Worm (Caenorhabditis elegans) whole organism, L2 larva: ENCODE measurements around the gene npr-27.

ENCODE experiments used
- C34F6.9 ChIP-seq: fragments of 150-350 bp; optimal IDR thresholded peaks from 2 replicates; lab custom pipeline; 2014; ENCODE audit warnings: missing biosample characterization, missing genetic modification characterization
- F13H6.1 ChIP-seq: sonication (generic microtip); optimal IDR thresholded peaks from 2 replicates; lab custom pipeline; 2016; ENCODE audit warnings: missing genetic modification characterization, missing compliant biosample characterization
- R02D3.7 ChIP-seq: fragments of 150-350 bp; optimal IDR thresholded peaks from 2 replicates; lab custom pipeline; 2014; ENCODE audit warnings: missing biosample characterization, missing genetic modification characterization
- Y55F3AM.14 ChIP-seq: fragments of 200-800 bp; sonication (Bioruptor generic); optimal IDR thresholded peaks from 2 replicates; lab custom pipeline; 2018; ENCODE audit warnings: mild to moderate bottlenecking, missing genetic modification characterization, missing compliant biosample characterization
- ZK546.5 ChIP-seq: sonication (generic microtip); optimal IDR thresholded peaks from 2 replicates; lab custom pipeline; 2017; ENCODE audit warnings: missing biosample characterization, missing genetic modification characterization
- alr-1 ChIP-seq: fragments of 150-350 bp; optimal IDR thresholded peaks from 2 replicates; lab custom pipeline; 2014; ENCODE audit warnings: missing biosample characterization, missing genetic modification characterization
- aly-2 ChIP-seq: fragments of 150-350 bp; optimal IDR thresholded peaks from 2 replicates; lab custom pipeline; 2014; ENCODE audit warnings: missing biosample characterization, missing genetic modification characterization
- ama-1 ChIP-seq: fragments of 150-350 bp; optimal IDR thresholded peaks from 2 replicates; lab custom pipeline; 2018; ENCODE audit warnings: inconsistent platforms
- blmp-1 ChIP-seq: sonication (generic microtip); optimal IDR thresholded peaks from 2 replicates; lab custom pipeline; 2017; ENCODE audit warnings: missing genetic modification characterization, mild to moderate bottlenecking, missing compliant biosample characterization, antibody characterized with exemption, moderate library complexity; ENCODE audit not compliant: insufficient read depth
- ceh-16 ChIP-seq: fragments of 150-350 bp; optimal IDR thresholded peaks from 2 replicates; lab custom pipeline; 2014; ENCODE audit warnings: missing biosample characterization, missing genetic modification characterization
- ceh-82 ChIP-seq: fragments of 150-350 bp; optimal IDR thresholded peaks from 2 replicates; lab custom pipeline; 2014; ENCODE audit warnings: missing biosample characterization, missing genetic modification characterization
- crh-2 ChIP-seq: sonication (generic microtip); optimal IDR thresholded peaks from 2 replicates; lab custom pipeline; 2017; ENCODE audit warnings: missing biosample characterization, missing genetic modification characterization
- dmd-4 ChIP-seq: sonication (generic microtip); optimal IDR thresholded peaks from 2 replicates; lab custom pipeline; 2017; ENCODE audit warnings: missing biosample characterization, missing genetic modification characterization
- egl-27 ChIP-seq: sonication (generic microtip); optimal IDR thresholded peaks from 3 replicates; lab custom pipeline; 2017; ENCODE audit warnings: missing biosample characterization, missing genetic modification reagents, missing genetic modification characterization
- elt-1 ChIP-seq: fragments of 150-350 bp; optimal IDR thresholded peaks from 2 replicates; lab custom pipeline; 2014; ENCODE audit warnings: missing biosample characterization, missing genetic modification characterization
- elt-3 ChIP-seq: sonication (generic microtip); optimal IDR thresholded peaks from 2 replicates; lab custom pipeline; 2017; ENCODE audit warnings: missing biosample characterization, missing genetic modification characterization
- fos-1 ChIP-seq: fragments of 150-350 bp; optimal IDR thresholded peaks from 2 replicates; lab custom pipeline; 2014; ENCODE audit warnings: missing biosample characterization, missing genetic modification characterization
- gmeb-1 ChIP-seq: fragments of 150-350 bp; optimal IDR thresholded peaks from 2 replicates; lab custom pipeline; 2014; ENCODE audit warnings: missing biosample characterization, missing genetic modification characterization
- lin-11 ChIP-seq: fragments of 150-350 bp; sonication (generic microtip); optimal IDR thresholded peaks from 2 replicates; lab custom pipeline; 2014; ENCODE audit warnings: missing biosample characterization, missing genetic modification characterization, inconsistent platforms, mixed read lengths
- lin-13 ChIP-seq: fragments of 150-350 bp; optimal IDR thresholded peaks from 2 replicates; lab custom pipeline; 2014; ENCODE audit warnings: missing biosample characterization, missing genetic modification reagents, missing genetic modification characterization
- lin-39 ChIP-seq: fragments of 150-350 bp; optimal IDR thresholded peaks from 2 replicates; lab custom pipeline; 2014; ENCODE audit warnings: missing biosample characterization, missing genetic modification reagents, missing genetic modification characterization
- lsy-2 ChIP-seq, 2 experiments: fragments of 150-350 bp in 1 of 2; sonication (generic microtip) in 1 of 2; optimal IDR thresholded peaks; 2 replicates each; lab custom pipeline; 2014 to 2017; ENCODE audit warnings: missing biosample characterization in 2 of 2, missing genetic modification characterization in 2 of 2
- mab-5 ChIP-seq: fragments of 150-350 bp; optimal IDR thresholded peaks from 2 replicates; lab custom pipeline; 2014; ENCODE audit warnings: missing biosample characterization, missing genetic modification characterization
- mbf-1 ChIP-seq: sonication (generic microtip); optimal IDR thresholded peaks from 2 replicates; lab custom pipeline; 2017; ENCODE audit warnings: missing biosample characterization, missing genetic modification characterization
- mdl-1 ChIP-seq, 2 experiments: fragments of 150-350 bp in 1 of 2; sonication (generic microtip) in 1 of 2; optimal IDR thresholded peaks; 2 replicates each; lab custom pipeline; 2017; ENCODE audit warnings: missing biosample characterization in 2 of 2, missing genetic modification characterization in 2 of 2
- nhr-10 ChIP-seq: sonication (generic microtip); optimal IDR thresholded peaks from 2 replicates; lab custom pipeline; 2017; ENCODE audit warnings: missing biosample characterization, missing genetic modification characterization
- nhr-11 ChIP-seq: fragments of 150-350 bp; optimal IDR thresholded peaks from 2 replicates; lab custom pipeline; 2014; ENCODE audit warnings: missing biosample characterization, missing genetic modification characterization
- nhr-12 ChIP-seq: fragments of 150-350 bp; optimal IDR thresholded peaks from 2 replicates; lab custom pipeline; 2014; ENCODE audit warnings: missing biosample characterization, missing genetic modification characterization
- nhr-129 ChIP-seq: fragments of 150-350 bp; optimal IDR thresholded peaks from 2 replicates; lab custom pipeline; 2014; ENCODE audit warnings: missing biosample characterization, missing genetic modification characterization
- nhr-21 ChIP-seq: fragments of 150-350 bp; optimal IDR thresholded peaks from 2 replicates; lab custom pipeline; 2014; ENCODE audit warnings: missing biosample characterization, missing genetic modification characterization
- nhr-23 ChIP-seq: fragments of 150-350 bp; optimal IDR thresholded peaks from 2 replicates; lab custom pipeline; 2014; ENCODE audit warnings: missing biosample characterization, missing genetic modification reagents, missing genetic modification characterization
- nhr-237 ChIP-seq: fragments of 150-350 bp; optimal IDR thresholded peaks from 2 replicates; lab custom pipeline; 2014; ENCODE audit warnings: missing biosample characterization, missing genetic modification characterization
- nhr-25 ChIP-seq: fragments of 150-350 bp; sonication (generic microtip); optimal IDR thresholded peaks from 3 replicates; lab custom pipeline; 2014; ENCODE audit warnings: missing biosample characterization, missing genetic modification characterization
- nhr-6 ChIP-seq: fragments of 150-350 bp; optimal IDR thresholded peaks from 2 replicates; lab custom pipeline; 2014; ENCODE audit warnings: missing biosample characterization, missing genetic modification characterization
- nhr-77 ChIP-seq: fragments of 150-350 bp; optimal IDR thresholded peaks from 2 replicates; lab custom pipeline; 2014; ENCODE audit warnings: missing biosample characterization, missing genetic modification characterization
- peb-1 ChIP-seq: fragments of 150-350 bp; optimal IDR thresholded peaks from 2 replicates; lab custom pipeline; 2014; ENCODE audit warnings: missing biosample characterization, missing genetic modification characterization
- sem-4 ChIP-seq: fragments of 150-350 bp; optimal IDR thresholded peaks from 2 replicates; lab custom pipeline; 2014; ENCODE audit warnings: missing biosample characterization, missing genetic modification reagents, missing genetic modification characterization
- skn-1 ChIP-seq: sonication (generic microtip); optimal IDR thresholded peaks from 2 replicates; lab custom pipeline; 2017; ENCODE audit warnings: missing biosample characterization, missing genetic modification characterization
- sma-3 ChIP-seq: sonication (generic microtip); optimal IDR thresholded peaks from 2 replicates; lab custom pipeline; 2016; ENCODE audit warnings: missing genetic modification reagents, missing genetic modification characterization, missing compliant biosample characterization
- sma-9 ChIP-seq, 2 experiments: fragments of 150-350 bp in 1 of 2; sonication (generic microtip) in 1 of 2; optimal IDR thresholded peaks; 2 replicates each; lab custom pipeline; 2014 to 2016; ENCODE audit warnings: missing genetic modification characterization in 2 of 2, mild to moderate bottlenecking in 1 of 2, missing biosample characterization in 1 of 2, missing compliant biosample characterization in 1 of 2, missing genetic modification reagents in 1 of 2, moderate library complexity in 1 of 2
- snpc-4 ChIP-seq: fragments of 150-350 bp; optimal IDR thresholded peaks from 2 replicates; lab custom pipeline; 2014; ENCODE audit warnings: missing biosample characterization, missing genetic modification characterization
- unc-39 ChIP-seq: fragments of 150-350 bp; optimal IDR thresholded peaks from 2 replicates; lab custom pipeline; 2014; ENCODE audit warnings: missing biosample characterization, missing genetic modification characterization
- unc-55 ChIP-seq: fragments of 150-350 bp; sonication (generic microtip); optimal IDR thresholded peaks from 3 replicates; lab custom pipeline; 2014; ENCODE audit warnings: missing biosample characterization, missing genetic modification reagents, missing genetic modification characterization
- unc-62 ChIP-seq: fragments of 150-350 bp; optimal IDR thresholded peaks from 2 replicates; lab custom pipeline; 2014; ENCODE audit warnings: missing biosample characterization, missing genetic modification reagents, missing genetic modification characterization
- zag-1 ChIP-seq: fragments of 150-350 bp; optimal IDR thresholded peaks from 2 replicates; lab custom pipeline; 2014; ENCODE audit warnings: missing biosample characterization, missing genetic modification characterization
- ztf-1 ChIP-seq: fragments of 200-800 bp; sonication (Bioruptor generic); conservative IDR thresholded peaks from 2 replicates; pipeline ENCODE4 v1.3.6; 2022; ENCODE audit warnings: missing genetic modification characterization, missing compliant biosample characterization
- ztf-11 ChIP-seq: sonication (generic microtip); optimal IDR thresholded peaks from 2 replicates; lab custom pipeline; 2017; ENCODE audit warnings: missing biosample characterization, missing genetic modification characterization
- ztf-4 ChIP-seq: fragments of 150-350 bp; optimal IDR thresholded peaks from 2 replicates; lab custom pipeline; 2014; ENCODE audit warnings: missing biosample characterization, missing genetic modification characterization

The npr-27 gene

DNA sequence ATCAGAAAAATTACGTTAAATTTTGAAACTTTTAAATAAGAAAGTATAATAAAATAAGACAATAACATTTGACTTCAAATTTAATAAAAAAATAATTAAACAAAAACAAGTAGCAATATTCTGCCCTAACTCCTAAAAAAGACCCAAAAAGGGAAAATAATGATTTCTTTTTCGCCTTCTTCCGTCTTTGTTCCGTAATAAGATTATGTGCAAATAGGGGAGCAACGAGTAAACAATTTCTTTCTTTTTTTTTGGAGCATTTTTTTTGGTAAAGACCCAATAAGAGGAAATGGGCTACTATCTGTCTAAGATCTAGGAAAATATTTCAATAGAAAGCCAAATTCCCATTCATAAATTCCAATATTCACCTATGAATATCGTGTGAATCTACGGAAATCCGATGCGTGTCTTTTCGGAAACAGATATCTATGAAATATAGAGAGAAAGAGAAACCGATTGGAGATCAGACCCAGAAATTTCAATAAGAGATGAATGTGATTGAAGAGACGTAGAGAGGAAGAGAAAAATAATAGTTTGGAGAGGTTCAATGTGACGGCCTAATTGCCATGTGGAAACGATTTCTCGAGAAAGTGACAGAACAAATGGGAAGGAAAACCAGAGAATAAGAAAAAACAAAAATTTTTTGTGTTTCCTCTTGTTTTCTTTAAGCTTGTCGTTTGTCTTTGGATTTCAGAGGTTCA lies 12.6 kb downstream of the npr-27 start (continued):
- TF ChIP-seq lin-13 (GFP tag; lab: Kevin White, UChicago) (no peak), C34F6.9 (tag; lab: Kevin White, UChicago) (peak; percentile 44)

DNA sequence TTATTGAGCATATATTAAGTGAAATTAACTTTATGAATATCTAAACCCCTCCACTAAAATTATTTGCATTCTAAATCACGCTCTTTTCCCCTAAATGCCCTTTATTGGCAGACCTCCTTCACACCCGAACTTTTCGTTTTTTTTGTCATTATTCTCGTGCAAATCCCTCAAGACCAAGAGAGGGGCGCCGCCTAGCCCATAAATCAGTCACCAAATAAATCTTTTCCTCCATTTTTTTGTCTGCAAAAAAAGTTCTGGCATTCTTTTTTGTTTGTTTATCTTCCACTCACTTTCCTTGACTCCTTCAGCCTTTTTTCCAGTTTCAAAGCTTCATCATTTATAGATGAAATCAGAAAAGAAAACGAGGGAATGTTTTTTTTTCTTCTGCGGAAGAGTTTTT lies 13.5 kb downstream of the npr-27 start:
- TF ChIP-seq snpc-4 (tag; lab: Kevin White, UChicago) (no peak), lsy-2 (tag; optimal IDR thresholded peaks at IDR 0.05; lab: Kevin White, UChicago) (peak in 1 of 2 experiments; percentile 14), mdl-1 (tag; optimal IDR thresholded peaks at IDR 0.05; lab: Kevin White, UChicago) (peak in 1 of 2 experiments; percentile 6), nhr-237 (tag; lab: Kevin White, UChicago) (no peak), sma-9 (GFP tag; optimal IDR thresholded peaks at IDR 0.05; lab: Kevin White, UChicago) (peak; percentile 21), sma-9 (tag; optimal IDR thresholded peaks at IDR 0.05; lab: Kevin White, UChicago) (no peak), mab-5 (tag; lab: Kevin White, UChicago) (peak; percentile 73)

DNA sequence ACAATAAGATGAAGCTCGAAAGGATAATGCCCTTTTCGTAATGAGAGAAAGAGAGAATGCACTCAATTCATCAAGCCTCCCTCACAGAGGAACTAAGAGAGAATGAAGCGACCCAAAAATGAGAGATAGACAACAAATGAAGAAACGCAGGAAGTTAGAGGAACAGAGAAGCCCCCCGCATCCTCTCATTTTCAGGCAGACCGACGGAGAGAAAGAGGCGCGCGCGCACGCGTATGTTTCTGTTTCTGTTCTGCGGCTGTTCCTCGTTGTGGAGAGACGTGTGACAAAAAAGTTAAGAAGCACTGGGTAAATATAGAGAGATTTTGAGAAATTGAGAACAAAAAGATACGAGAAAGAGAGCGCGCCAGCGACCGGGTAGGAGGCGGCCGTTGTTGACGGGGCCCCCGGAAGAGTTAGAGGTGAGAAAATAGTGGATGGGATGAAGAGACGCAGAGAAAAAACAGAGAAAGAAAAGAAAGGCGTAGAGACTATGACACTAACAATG lies 14.6 kb downstream of the npr-27 start:
- peak; percentile 79 for TF ChIP-seq sem-4 (tag; lab: Kevin White, UChicago)
- no peak for TF ChIP-seq nhr-11 (tag; lab: Kevin White, UChicago)
- peak; percentile 60 for TF ChIP-seq unc-62 (GFP tag; lab: Kevin White, UChicago)
- TF ChIP-seq aly-2 (tag; lab: Kevin White, UChicago) = no peak
- TF ChIP-seq ztf-4 = peak; percentile 62
- no peak for TF ChIP-seq nhr-237 (tag; lab: Kevin White, UChicago)
- TF ChIP-seq mdl-1 (tag; optimal IDR thresholded peaks at IDR 0.05; lab: Kevin White, UChicago) = peak; percentile 89 to 93
- no peak for TF ChIP-seq R02D3.7 (tag; lab: Kevin White, UChicago)
- no peak for TF ChIP-seq mbf-1 (tag; lab: Kevin White, UChicago)
- no peak for TF ChIP-seq elt-3 (tag; lab: Kevin White, UChicago)
- TF ChIP-seq nhr-23 (tag; lab: Kevin White, UChicago) = no peak
- TF ChIP-seq lin-39 (tag; lab: Kevin White, UChicago) = no peak
- peak; percentile 85 for TF ChIP-seq egl-27 (tag; lab: Kevin White, UChicago)
- peak; percentile 59 for TF ChIP-seq ceh-16
- no peak for TF ChIP-seq dmd-4 (tag; lab: Kevin White, UChicago)
- no peak for TF ChIP-seq ztf-1 (GFP tag; lab: Robert Waterston, UW)
- TF ChIP-seq ceh-82 (tag; lab: Kevin White, UChicago) = no peak
- TF ChIP-seq nhr-21 (tag; lab: Kevin White, UChicago) = peak; percentile 78
- TF ChIP-seq unc-39 (tag; lab: Kevin White, UChicago) = no peak
- TF ChIP-seq mab-5 (tag; lab: Kevin White, UChicago) = peak; percentile 84
- TF ChIP-seq elt-1 (tag; lab: Kevin White, UChicago) = no peak
- no peak for TF ChIP-seq nhr-10 (tag; lab: Kevin White, UChicago)
- TF ChIP-seq crh-2 (tag; lab: Kevin White, UChicago) = peak; percentile 83
- TF ChIP-seq Y55F3AM.14 = peak; percentile 67
- no peak for TF ChIP-seq ama-1 (lab: Kevin White, UChicago)
- TF ChIP-seq unc-55 (GFP tag; lab: Kevin White, UChicago) = peak; percentile 62
- TF ChIP-seq sma-3 (GFP tag; lab: Kevin White, UChicago) = peak; percentile 82
- TF ChIP-seq lin-11 (tag; lab: Kevin White, UChicago) = peak; percentile 2
- TF ChIP-seq lsy-2 (tag; optimal IDR thresholded peaks at IDR 0.05; lab: Kevin White, UChicago) = peak; percentile 21 to 82
- peak; percentile 95 for TF ChIP-seq fos-1 (tag; lab: Kevin White, UChicago)
- TF ChIP-seq nhr-6 (tag; lab: Kevin White, UChicago) = peak; percentile 53
- TF ChIP-seq ZK546.5 = peak; percentile 21
- no peak for TF ChIP-seq ztf-11 (tag; lab: Kevin White, UChicago)
- TF ChIP-seq skn-1 = no peak
- peak; percentile 89 for TF ChIP-seq sma-9 (GFP tag; optimal IDR thresholded peaks at IDR 0.05; lab: Kevin White, UChicago)
- no peak for TF ChIP-seq sma-9 (tag; optimal IDR thresholded peaks at IDR 0.05; lab: Kevin White, UChicago)
- TF ChIP-seq nhr-25 (tag; lab: Kevin White, UChicago) = no peak
- TF ChIP-seq nhr-77 (tag; lab: Kevin White, UChicago) = peak; percentile 4
- no peak for TF ChIP-seq nhr-12 (tag; lab: Kevin White, UChicago)
- no peak for TF ChIP-seq peb-1 (tag; lab: Kevin White, UChicago)
- peak; percentile 28 for TF ChIP-seq blmp-1 (tag; lab: Kevin White, UChicago)
- TF ChIP-seq zag-1 (tag; lab: Kevin White, UChicago) = peak; percentile 38
- peak; percentile 97 for TF ChIP-seq F13H6.1
- TF ChIP-seq lin-13 (GFP tag; lab: Kevin White, UChicago) = peak; percentile 71
- peak; percentile 75 for TF ChIP-seq nhr-129
- no peak for TF ChIP-seq alr-1 (tag; lab: Kevin White, UChicago)
- peak; percentile 57 for TF ChIP-seq gmeb-1
